Worm (Caenorhabditis elegans) whole organism, L4 larva: ENCODE data around the gene K02C4.3.

Experiments used
- D1046.2 ChIP-seq: fragments of 200-800 bp; sonication (Bioruptor generic); IDR thresholded peaks from 2 replicates; pipeline ENCODE4 v1.3.6; 2022; ENCODE audit warnings: missing genetic modification characterization, missing compliant biosample characterization
- F37D6.2 ChIP-seq: sonication (generic microtip); optimal IDR thresholded peaks from 2 replicates; lab custom pipeline; 2016; ENCODE audit warnings: mild to moderate bottlenecking, missing genetic modification characterization, missing compliant biosample characterization
- F49E8.2 ChIP-seq: sonication (generic microtip); optimal IDR thresholded peaks from 2 replicates; lab custom pipeline; 2016; ENCODE audit warnings: missing compliant biosample characterization, mild to moderate bottlenecking, missing genetic modification characterization, borderline replicate concordance
- T20F7.1 ChIP-seq: fragments of 200-800 bp; sonication (Bioruptor generic); optimal IDR thresholded peaks from 2 replicates; lab custom pipeline; 2018; ENCODE audit warnings: mild to moderate bottlenecking, missing genetic modification characterization, missing compliant biosample characterization
- ZK337.2 ChIP-seq: fragments of 200-800 bp; sonication (Bioruptor generic); IDR thresholded peaks from 2 replicates; pipeline ENCODE4 v1.3.6; 2022; ENCODE audit warnings: missing genetic modification reagents, missing genetic modification characterization, missing compliant biosample characterization
- ZK546.5 ChIP-seq, 2 experiments: sonication (generic microtip); optimal IDR thresholded peaks; 2 replicates each; lab custom pipeline; 2017; ENCODE audit warnings: missing biosample characterization in 2 of 2, missing genetic modification characterization in 2 of 2
- aha-1 ChIP-seq: fragments of 150-350 bp; peaks from one replicate; lab custom pipeline; 2014; ENCODE audit warnings: missing biosample characterization, missing genetic modification characterization
- aly-2 ChIP-seq: sonication (generic microtip); optimal IDR thresholded peaks from 2 replicates; lab custom pipeline; 2018; ENCODE audit warnings: missing biosample characterization, missing genetic modification characterization
- ceh-28 ChIP-seq: fragments of 150-350 bp; optimal IDR thresholded peaks from 2 replicates; lab custom pipeline; 2014; ENCODE audit warnings: missing biosample characterization, missing genetic modification reagents, missing genetic modification characterization
- ceh-44 ChIP-seq: fragments of 200-800 bp; sonication (Bioruptor generic); IDR thresholded peaks from 2 replicates; pipeline ENCODE4 v1.3.6; 2022; ENCODE audit warnings: missing genetic modification reagents, missing genetic modification characterization, missing compliant biosample characterization
- ceh-62 ChIP-seq: sonication (generic microtip); optimal IDR thresholded peaks from 2 replicates; lab custom pipeline; 2017; ENCODE audit warnings: missing biosample characterization, missing genetic modification characterization
- ceh-82 ChIP-seq: sonication (generic microtip); optimal IDR thresholded peaks from 2 replicates; lab custom pipeline; 2017; ENCODE audit warnings: missing biosample characterization, missing genetic modification characterization
- cey-2 ChIP-seq: sonication (generic microtip); optimal IDR thresholded peaks from 3 replicates; lab custom pipeline; 2017; ENCODE audit warnings: missing genetic modification characterization, mild to moderate bottlenecking, missing compliant biosample characterization, antibody characterized with exemption, borderline replicate concordance; ENCODE audit not compliant: insufficient read depth
- ctbp-1 ChIP-seq: fragments of 200-800 bp; sonication (Bioruptor generic); IDR thresholded peaks from 2 replicates; pipeline ENCODE4 v1.3.6; 2022; ENCODE audit warnings: missing genetic modification reagents, missing genetic modification characterization, missing compliant biosample characterization
- daf-12 ChIP-seq: fragments of 150-350 bp; optimal IDR thresholded peaks from 2 replicates; lab custom pipeline; 2014; ENCODE audit warnings: missing biosample characterization, missing genetic modification reagents, missing genetic modification characterization
- daf-16 ChIP-seq, 3 experiments: sonication (generic microtip); optimal IDR thresholded peaks; 2 replicates each; lab custom pipeline; 2016 to 2017; ENCODE audit warnings: missing genetic modification characterization in 3 of 3, missing genetic modification reagents in 3 of 3, mild to moderate bottlenecking in 2 of 3, missing compliant biosample characterization in 2 of 3, missing biosample characterization in 1 of 3, moderate library complexity in 1 of 3
- daf-8 ChIP-seq: fragments of 200-800 bp; sonication (Bioruptor generic); IDR thresholded peaks from 2 replicates; pipeline ENCODE4 v1.3.6; 2022; ENCODE audit warnings: missing genetic modification characterization, missing compliant biosample characterization
- dmd-8 ChIP-seq: fragments of 200-800 bp; sonication (Bioruptor generic); IDR thresholded peaks from 2 replicates; pipeline ENCODE4 v1.3.6; 2022; ENCODE audit warnings: missing genetic modification characterization, missing compliant biosample characterization
- dmd-9 ChIP-seq: fragments of 200-800 bp; sonication (Bioruptor generic); IDR thresholded peaks from 2 replicates; pipeline ENCODE4 v1.3.6; 2022; ENCODE audit warnings: missing genetic modification reagents, missing genetic modification characterization, missing compliant biosample characterization
- egl-27 ChIP-seq: sonication (generic microtip); optimal IDR thresholded peaks from 3 replicates; lab custom pipeline; 2017; ENCODE audit warnings: missing biosample characterization, missing genetic modification reagents, missing genetic modification characterization
- gei-8 ChIP-seq: fragments of 200-800 bp; sonication (Bioruptor generic); optimal IDR thresholded peaks from 2 replicates; lab custom pipeline; 2018; ENCODE audit warnings: mild to moderate bottlenecking, missing genetic modification characterization, missing compliant biosample characterization
- hlh-11 ChIP-seq: fragments of 200-800 bp; sonication (Bioruptor generic); optimal IDR thresholded peaks from 2 replicates; lab custom pipeline; 2018; ENCODE audit warnings: mild to moderate bottlenecking, missing genetic modification characterization, missing compliant biosample characterization
- hlh-30 ChIP-seq: sonication (generic microtip); optimal IDR thresholded peaks from 2 replicates; lab custom pipeline; 2017; ENCODE audit warnings: antibody characterized with exemption, mild to moderate bottlenecking, missing genetic modification characterization, missing compliant biosample characterization; ENCODE audit not compliant: insufficient read depth
- jun-1 ChIP-seq: fragments of 150-350 bp; optimal IDR thresholded peaks from 2 replicates; lab custom pipeline; 2014; ENCODE audit warnings: missing biosample characterization, missing genetic modification reagents, missing genetic modification characterization
- lin-1 ChIP-seq: fragments of 200-800 bp; sonication (Bioruptor generic); IDR thresholded peaks from 2 replicates; pipeline ENCODE4 v1.3.6; 2022; ENCODE audit warnings: missing genetic modification reagents, missing genetic modification characterization, missing compliant biosample characterization
- lin-15B ChIP-seq: fragments of 150-350 bp; sonication (generic microtip); optimal IDR thresholded peaks from 3 replicates; lab custom pipeline; 2014; ENCODE audit warnings: missing biosample characterization, missing genetic modification characterization
- lin-29 ChIP-seq: fragments of 200-800 bp; sonication (Bioruptor generic); IDR thresholded peaks from 2 replicates; pipeline ENCODE4 v1.3.6; 2022; ENCODE audit warnings: missing genetic modification reagents, missing genetic modification characterization, missing compliant biosample characterization
- lin-38 ChIP-seq: fragments of 200-800 bp; sonication (Bioruptor generic); IDR thresholded peaks from 2 replicates; pipeline ENCODE4 v1.3.6; 2022; ENCODE audit warnings: missing genetic modification reagents, missing genetic modification characterization, missing compliant biosample characterization
- lsy-2 ChIP-seq, 2 experiments: fragments of 150-350 bp in 1 of 2; sonication (generic microtip) in 1 of 2; optimal IDR thresholded peaks; 2 replicates each; lab custom pipeline; 2014 to 2017; ENCODE audit warnings: missing biosample characterization in 2 of 2, missing genetic modification characterization in 2 of 2
- mdl-1 ChIP-seq, 2 experiments: fragments of 150-350 bp in 1 of 2; sonication (generic microtip) in 1 of 2; optimal IDR thresholded peaks; 2 replicates each; lab custom pipeline; 2014 to 2017; ENCODE audit warnings: missing biosample characterization in 2 of 2, missing genetic modification characterization in 2 of 2
- mep-1 ChIP-seq: fragments of 150-350 bp; sonication (generic microtip); optimal IDR thresholded peaks from 3 replicates; lab custom pipeline; 2014; ENCODE audit warnings: missing biosample characterization, missing genetic modification characterization
- mxl-2 ChIP-seq: fragments of 200-800 bp; sonication (Bioruptor generic); conservative IDR thresholded peaks from 2 replicates; pipeline ENCODE4 v1.3.6; 2022; ENCODE audit warnings: missing genetic modification reagents, missing genetic modification characterization, missing compliant biosample characterization
- mxl-3 ChIP-seq: fragments of 200-800 bp; sonication (Bioruptor generic); optimal IDR thresholded peaks from 2 replicates; lab custom pipeline; 2018; ENCODE audit warnings: mild to moderate bottlenecking, missing genetic modification characterization, missing compliant biosample characterization
- nhr-11 ChIP-seq: fragments of 150-350 bp; optimal IDR thresholded peaks from 2 replicates; lab custom pipeline; 2014; ENCODE audit warnings: missing biosample characterization, missing genetic modification characterization
- nhr-111 ChIP-seq: fragments of 200-800 bp; sonication (Bioruptor generic); optimal IDR thresholded peaks from 2 replicates; lab custom pipeline; 2018; ENCODE audit warnings: mild to moderate bottlenecking, missing genetic modification characterization, missing compliant biosample characterization
- nhr-48 ChIP-seq: sonication (generic microtip); optimal IDR thresholded peaks from 2 replicates; lab custom pipeline; 2016; ENCODE audit warnings: mild to moderate bottlenecking, missing genetic modification characterization, missing compliant biosample characterization
- nhr-6 ChIP-seq: fragments of 150-350 bp; optimal IDR thresholded peaks from 2 replicates; lab custom pipeline; 2014; ENCODE audit warnings: missing biosample characterization, missing genetic modification characterization
- php-3 ChIP-seq: fragments of 200-800 bp; sonication (Bioruptor generic); IDR thresholded peaks from 2 replicates; pipeline ENCODE4 v1.3.6; 2022; ENCODE audit warnings: missing genetic modification reagents, missing genetic modification characterization, missing compliant biosample characterization
- rbr-2 ChIP-seq: sonication (generic microtip); optimal IDR thresholded peaks from 2 replicates; lab custom pipeline; 2016; ENCODE audit warnings: missing genotype, missing genetic modification characterization, missing compliant biosample characterization
- set-16 ChIP-seq: fragments of 200-800 bp; sonication (Bioruptor generic); IDR thresholded peaks from 2 replicates; pipeline ENCODE4 v1.3.6; 2022; ENCODE audit warnings: missing genetic modification reagents, missing genetic modification characterization, missing compliant biosample characterization
- skn-1 ChIP-seq: fragments of 150-350 bp; optimal IDR thresholded peaks from 2 replicates; lab custom pipeline; 2014; ENCODE audit warnings: missing biosample characterization, missing genetic modification characterization
- snpc-1.2 ChIP-seq: fragments of 200-800 bp; sonication (Bioruptor generic); IDR thresholded peaks from 2 replicates; pipeline ENCODE4 v1.3.6; 2022; ENCODE audit warnings: missing genetic modification reagents, missing genetic modification characterization, missing compliant biosample characterization
- snpc-4 ChIP-seq: fragments of 150-350 bp; optimal IDR thresholded peaks from 2 replicates; lab custom pipeline; 2014; ENCODE audit warnings: missing biosample characterization, missing genetic modification characterization
- spr-3 ChIP-seq: fragments of 200-800 bp; sonication (Bioruptor generic); optimal IDR thresholded peaks from 2 replicates; lab custom pipeline; 2018; ENCODE audit warnings: mild to moderate bottlenecking, missing genetic modification characterization, missing compliant biosample characterization
- tag-97 ChIP-seq: fragments of 200-800 bp; sonication (Bioruptor generic); IDR thresholded peaks from 2 replicates; pipeline ENCODE4 v1.3.6; 2022; ENCODE audit warnings: missing genetic modification characterization, missing compliant biosample characterization
- unc-39 ChIP-seq: sonication (generic microtip); optimal IDR thresholded peaks from 2 replicates; lab custom pipeline; 2017; ENCODE audit warnings: missing biosample characterization, missing genetic modification characterization
- unc-62 ChIP-seq, 3 experiments: fragments of 150-350 bp in 1 of 3; sonication (generic microtip); optimal IDR thresholded peaks in 2 of 3; peaks in 1 of 3; 1 replicate in 1 of 3; 2 replicates in 2 of 3; lab custom pipeline; 2014 to 2017; ENCODE audit warnings: missing biosample characterization in 3 of 3, missing genetic modification characterization in 3 of 3, missing genetic modification reagents in 3 of 3, missing genotype in 1 of 3
- zip-11 ChIP-seq: fragments of 200-800 bp; sonication (Bioruptor generic); IDR thresholded peaks from 2 replicates; pipeline ENCODE4 v1.3.6; 2022; ENCODE audit warnings: missing genetic modification characterization, missing compliant biosample characterization
- zip-2 ChIP-seq: fragments of 150-350 bp; optimal IDR thresholded peaks from 2 replicates; lab custom pipeline; 2014; ENCODE audit warnings: missing biosample characterization, missing genetic modification characterization
- ztf-11 ChIP-seq: fragments of 150-350 bp; optimal IDR thresholded peaks from 2 replicates; lab custom pipeline; 2014; ENCODE audit warnings: missing biosample characterization, missing genetic modification characterization
- ztf-7 ChIP-seq: fragments of 150-350 bp; optimal IDR thresholded peaks from 2 replicates; lab custom pipeline; 2014; ENCODE audit warnings: missing biosample characterization, missing genetic modification characterization

K02C4.3 gene

ce11 chrII:8062334-8062791 is 24.3 kb downstream of the K02C4.3 start, which contains the start of gene ufd-2 (continued):
- TF ChIP-seq dmd-9 (no peak), lin-38 (GFP tag; lab: Robert Waterston, UW) (peak; percentile 95), unc-62 (GFP tag; optimal IDR thresholded peaks at IDR 0.05 in 1 of 2; lab: Kevin White, UChicago) (peak in 1 of 2 experiments; percentile 85), unc-62 (tag; optimal IDR thresholded peaks at IDR 0.05; lab: Kevin White, UChicago) (no peak), ceh-82 (tag; lab: Kevin White, UChicago) (no peak), zip-11 (no peak), mep-1 (tag; lab: Kevin White, UChicago) (peak; percentile 84), set-16 (no peak), ZK337.2 (no peak), tag-97 (no peak), daf-12 (tag; lab: Kevin White, UChicago) (no peak), skn-1 (tag; lab: Kevin White, UChicago) (no peak), ctbp-1 (no peak), lsy-2 (tag; optimal IDR thresholded peaks at IDR 0.05; lab: Kevin White, UChicago) (peak; percentile 10 to 76), egl-27 (tag; lab: Kevin White, UChicago) (no peak), zip-2 (tag; lab: Kevin White, UChicago) (no peak), php-3 (GFP tag; lab: Robert Waterston, UW) (no peak), snpc-1.2 (GFP tag; lab: Robert Waterston, UW) (no peak), snpc-4 (tag; lab: Kevin White, UChicago) (no peak), F37D6.2 (tag; lab: Kevin White, UChicago) (peak; percentile 23), unc-39 (tag; lab: Kevin White, UChicago) (no peak), F49E8.2 (no peak), hlh-11 (tag; lab: Kevin White, UChicago) (peak; percentile 47), nhr-111 (GFP tag; lab: Kevin White, UChicago) (no peak), T20F7.1 (GFP tag; lab: Kevin White, UChicago) (peak; percentile 80), ceh-28 (no peak), ztf-11 (no peak), daf-8 (GFP tag; lab: Robert Waterston, UW) (no peak), mxl-3 (GFP tag; lab: Kevin White, UChicago) (peak; percentile 69), ztf-7 (tag; lab: Kevin White, UChicago) (no peak), mxl-2 (GFP tag; lab: Robert Waterston, UW) (no peak), ZK546.5 (tag; optimal IDR thresholded peaks at IDR 0.05; lab: Kevin White, UChicago) (no peak), spr-3 (GFP tag; lab: Kevin White, UChicago) (no peak), ceh-44 (GFP tag; lab: Robert Waterston, UW) (0 out of 2 replicates have a peak, but pooled peaks have one; percentile 17), aly-2 (tag; lab: Kevin White, UChicago) (no peak), D1046.2 (GFP tag; lab: Robert Waterston, UW) (no peak), daf-16 (GFP tag; optimal IDR thresholded peaks at IDR 0.05; lab: Kevin White, UChicago) (no peak), daf-16 (tag; optimal IDR thresholded peaks at IDR 0.05; lab: Kevin White, UChicago) (peak; percentile 64), nhr-48 (tag; lab: Kevin White, UChicago) (no peak), nhr-11 (tag; lab: Kevin White, UChicago) (peak; percentile 70), lin-29 (GFP tag; lab: Robert Waterston, UW) (no peak), nhr-6 (tag; lab: Kevin White, UChicago) (peak; percentile 26), cey-2 (tag; lab: Kevin White, UChicago) (no peak), dmd-8 (GFP tag; lab: Robert Waterston, UW) (no peak), ceh-62 (tag; lab: Kevin White, UChicago) (no peak), aha-1 (tag; lab: Kevin White, UChicago) (peak; percentile 2), lin-1 (GFP tag; lab: Robert Waterston, UW) (no peak), lin-15B (tag; lab: Kevin White, UChicago) (no peak), jun-1 (no peak), gei-8 (no peak), mdl-1 (tag; optimal IDR thresholded peaks at IDR 0.05; lab: Kevin White, UChicago) (peak in 1 of 2 experiments; percentile 26), hlh-30 (tag; lab: Kevin White, UChicago) (peak; percentile 24), rbr-2 (peak; percentile 64)
